Fruit fly (Drosophila melanogaster) whole organism, prepupa: ENCODE results near the gene Wdr62.

Experiments used
- Blimp-1 ChIP-seq: fragments of 200-800 bp; sonication (Bioruptor generic); optimal IDR thresholded peaks from 3 replicates; lab custom pipeline; 2017; ENCODE audit warnings: missing biosample characterization, missing genetic modification characterization, mild to moderate bottlenecking, moderate library complexity, missing genetic modification reagents
- CG10631 ChIP-seq: fragments of 200-800 bp; sonication (Bioruptor generic); optimal IDR thresholded peaks from 2 replicates; lab custom pipeline; 2016; ENCODE audit warnings: missing biosample characterization, missing genetic modification characterization
- CG10669 ChIP-seq: fragments of 200-800 bp; sonication (Bioruptor generic); optimal IDR thresholded peaks from 3 replicates; lab custom pipeline; 2018; ENCODE audit warnings: missing biosample characterization, mild to moderate bottlenecking, missing genetic modification characterization, moderate library complexity
- CG11294 ChIP-seq: fragments of 200-800 bp; sonication (Bioruptor generic); IDR thresholded peaks from 2 replicates; pipeline ENCODE4 v1.3.6; 2022; ENCODE audit warnings: missing biosample characterization, missing genetic modification characterization
- CG11762 ChIP-seq: fragments of 200-800 bp; sonication (Bioruptor generic); optimal IDR thresholded peaks from 3 replicates; lab custom pipeline; 2016; ENCODE audit warnings: missing biosample characterization, missing genetic modification characterization; ENCODE audit not compliant: insufficient read depth
- CG11902 ChIP-seq: fragments of 200-800 bp; sonication (Bioruptor generic); optimal IDR thresholded peaks from 3 replicates; lab custom pipeline; 2016; ENCODE audit warnings: missing biosample characterization, missing genetic modification characterization
- CG15336 ChIP-seq: fragments of 200-800 bp; sonication (Bioruptor generic); IDR thresholded peaks from 2 replicates; pipeline ENCODE4 v1.3.6; 2022; ENCODE audit warnings: missing biosample characterization, missing genetic modification characterization
- CG1621 ChIP-seq: fragments of 200-800 bp; sonication (Bioruptor generic); optimal IDR thresholded peaks from 3 replicates; lab custom pipeline; 2018; ENCODE audit warnings: missing biosample characterization, mild to moderate bottlenecking, missing genetic modification characterization
- CG16779 ChIP-seq: fragments of 200-800 bp; sonication (Bioruptor generic); optimal IDR thresholded peaks from 3 replicates; lab custom pipeline; 2017; ENCODE audit warnings: missing biosample characterization, mild to moderate bottlenecking, missing genetic modification characterization
- CG3032 ChIP-seq: fragments of 200-800 bp; optimal IDR thresholded peaks from 2 replicates; lab custom pipeline; 2019; ENCODE audit warnings: missing biosample characterization, mild to moderate bottlenecking, missing genetic modification characterization, moderate library complexity
- CG31627 ChIP-seq: fragments of 200-800 bp; sonication (Bioruptor generic); optimal IDR thresholded peaks from 3 replicates; lab custom pipeline; 2016; ENCODE audit warnings: missing biosample characterization, missing genetic modification characterization
- CG34406 ChIP-seq: fragments of 200-800 bp; sonication (Bioruptor generic); optimal IDR thresholded peaks from 3 replicates; lab custom pipeline; 2016; ENCODE audit warnings: missing biosample characterization, missing genetic modification characterization
- CG3919 ChIP-seq: fragments of 200-800 bp; sonication (Bioruptor generic); optimal IDR thresholded peaks from 3 replicates; lab custom pipeline; 2016; ENCODE audit warnings: missing biosample characterization, missing genetic modification characterization
- CG4318 ChIP-seq: fragments of 200-800 bp; sonication (Bioruptor generic); optimal IDR thresholded peaks from 3 replicates; lab custom pipeline; 2017; ENCODE audit warnings: missing biosample characterization, mild to moderate bottlenecking, missing genetic modification characterization
- CG6276 ChIP-seq: fragments of 200-800 bp; sonication (Bioruptor generic); optimal IDR thresholded peaks from 2 replicates; lab custom pipeline; 2017; ENCODE audit warnings: missing biosample characterization, mild to moderate bottlenecking, missing genetic modification characterization
- CG6792 ChIP-seq: fragments of 200-800 bp; sonication (Bioruptor generic); optimal IDR thresholded peaks from 3 replicates; lab custom pipeline; 2016; ENCODE audit warnings: missing biosample characterization, missing genetic modification characterization
- CG6854 ChIP-seq: fragments of 200-800 bp; sonication (Bioruptor generic); optimal IDR thresholded peaks from 2 replicates; lab custom pipeline; 2017; ENCODE audit warnings: missing biosample characterization, mild to moderate bottlenecking, missing genetic modification characterization
- CG7368 ChIP-seq: fragments of 200-800 bp; sonication (Bioruptor generic); optimal IDR thresholded peaks from 3 replicates; lab custom pipeline; 2016; ENCODE audit warnings: missing biosample characterization, missing genetic modification characterization
- CG8119 ChIP-seq: fragments of 200-800 bp; sonication (Bioruptor generic); IDR thresholded peaks from 3 replicates; pipeline ENCODE4 v1.3.6; 2022; ENCODE audit warnings: missing biosample characterization, missing genetic modification characterization
- CG8319 ChIP-seq: fragments of 200-800 bp; sonication (Bioruptor generic); optimal IDR thresholded peaks from 3 replicates; lab custom pipeline; 2016; ENCODE audit warnings: missing biosample characterization, missing genetic modification characterization
- CG8632 ChIP-seq: fragments of 200-800 bp; sonication (Bioruptor generic); optimal IDR thresholded peaks from 3 replicates; lab custom pipeline; 2016; ENCODE audit warnings: missing biosample characterization, missing genetic modification characterization
- CG9139 ChIP-seq: fragments of 200-800 bp; sonication (Bioruptor generic); optimal IDR thresholded peaks from 3 replicates; lab custom pipeline; 2017; ENCODE audit warnings: missing biosample characterization, mild to moderate bottlenecking, missing genetic modification characterization
- Eip75B ChIP-seq: fragments of 200-800 bp; sonication (Bioruptor generic); optimal IDR thresholded peaks from 3 replicates; lab custom pipeline; 2016; ENCODE audit warnings: missing biosample characterization, missing genetic modification characterization
- Eip78C ChIP-seq: fragments of 200-800 bp; sonication (Bioruptor generic); peaks from one replicate; lab custom pipeline; 2016; ENCODE audit warnings: missing biosample characterization, missing genetic modification characterization
- Ets21C ChIP-seq: fragments of 200-800 bp; sonication (Bioruptor generic); optimal IDR thresholded peaks from 3 replicates; lab custom pipeline; 2016; ENCODE audit warnings: missing biosample characterization, missing genetic modification characterization
- Ets96B ChIP-seq: fragments of 200-800 bp; optimal IDR thresholded peaks from 2 replicates; lab custom pipeline; 2019; ENCODE audit warnings: missing biosample characterization, mild to moderate bottlenecking, missing genetic modification characterization, moderate library complexity
- Gug ChIP-seq: fragments of 200-800 bp; sonication (Bioruptor generic); IDR thresholded peaks from 2 replicates; pipeline ENCODE4 v1.3.6; 2022; ENCODE audit warnings: missing biosample characterization, missing genetic modification characterization
- Hr38 ChIP-seq: sonication (Bioruptor generic); optimal IDR thresholded peaks from 2 replicates; lab custom pipeline; 2016; ENCODE audit warnings: missing biosample characterization, missing genetic modification characterization
- Hr39 ChIP-seq: fragments of 200-800 bp; sonication (Bioruptor generic); optimal IDR thresholded peaks from 2 replicates; lab custom pipeline; 2016; ENCODE audit warnings: missing biosample characterization, missing genetic modification characterization
- Hr4 ChIP-seq: fragments of 200-800 bp; sonication (Bioruptor generic); optimal IDR thresholded peaks from 3 replicates; lab custom pipeline; 2016; ENCODE audit warnings: missing biosample characterization, missing genetic modification characterization
- Lpt ChIP-seq: fragments of 200-800 bp; sonication (Bioruptor generic); optimal IDR thresholded peaks from 3 replicates; lab custom pipeline; 2016; ENCODE audit warnings: missing biosample characterization, missing genetic modification characterization
- Met ChIP-seq: fragments of 200-800 bp; sonication (Bioruptor generic); optimal IDR thresholded peaks from 3 replicates; lab custom pipeline; 2016; ENCODE audit warnings: missing biosample characterization, missing genetic modification characterization
- OdsH ChIP-seq: fragments of 200-800 bp; sonication (Bioruptor generic); optimal IDR thresholded peaks from 3 replicates; lab custom pipeline; 2016; ENCODE audit warnings: missing biosample characterization, missing genetic modification characterization
- Smox ChIP-seq: fragments of 200-800 bp; sonication (Bioruptor generic); optimal IDR thresholded peaks from 3 replicates; lab custom pipeline; 2016; ENCODE audit warnings: missing biosample characterization, missing genetic modification characterization
- Sox102F ChIP-seq: fragments of 200-800 bp; sonication (Bioruptor generic); optimal IDR thresholded peaks from 2 replicates; lab custom pipeline; 2016; ENCODE audit warnings: missing biosample characterization, mild to moderate bottlenecking, missing genetic modification characterization
- Sox14 ChIP-seq: fragments of 200-800 bp; sonication (Bioruptor generic); optimal IDR thresholded peaks from 3 replicates; lab custom pipeline; 2016; ENCODE audit warnings: missing biosample characterization, missing genetic modification characterization
- Sox15 ChIP-seq: fragments of 200-800 bp; sonication (Bioruptor generic); optimal IDR thresholded peaks from 3 replicates; lab custom pipeline; 2016; ENCODE audit warnings: missing biosample characterization, missing genetic modification characterization
- achi ChIP-seq: fragments of 200-800 bp; sonication (Bioruptor generic); optimal IDR thresholded peaks from 3 replicates; lab custom pipeline; 2016; ENCODE audit warnings: missing biosample characterization, missing genetic modification characterization
- dac ChIP-seq: fragments of 200-800 bp; sonication (Bioruptor generic); optimal IDR thresholded peaks from 2 replicates; lab custom pipeline; 2017; ENCODE audit warnings: missing biosample characterization, mild to moderate bottlenecking, missing genetic modification characterization
- dsx ChIP-seq: fragments of 200-800 bp; optimal IDR thresholded peaks from 3 replicates; lab custom pipeline; 2019; ENCODE audit warnings: missing biosample characterization, mild to moderate bottlenecking, missing genetic modification characterization, moderate library complexity; ENCODE audit not compliant: poor library complexity, severe bottlenecking
- eg ChIP-seq: fragments of 200-800 bp; sonication (Bioruptor generic); IDR thresholded peaks from 3 replicates; pipeline ENCODE4 v1.3.6; 2022; ENCODE audit warnings: missing biosample characterization, missing genetic modification characterization
- esn ChIP-seq: fragments of 200-800 bp; sonication (Bioruptor generic); optimal IDR thresholded peaks from 2 replicates; lab custom pipeline; 2016; ENCODE audit warnings: missing biosample characterization, mild to moderate bottlenecking, missing genetic modification characterization, moderate library complexity
- fd59A ChIP-seq: fragments of 200-800 bp; sonication (Bioruptor generic); optimal IDR thresholded peaks from 2 replicates; lab custom pipeline; 2017; ENCODE audit warnings: missing biosample characterization, mild to moderate bottlenecking, missing genetic modification characterization, missing genetic modification reagents
- fd85E ChIP-seq: fragments of 200-800 bp; sonication (Bioruptor generic); optimal IDR thresholded peaks from 3 replicates; lab custom pipeline; 2016; ENCODE audit warnings: missing biosample characterization, missing genetic modification characterization
- fkh ChIP-seq: fragments of 200-800 bp; sonication (Bioruptor generic); optimal IDR thresholded peaks from 3 replicates; lab custom pipeline; 2017; ENCODE audit warnings: missing biosample characterization, mild to moderate bottlenecking, missing genetic modification characterization, moderate library complexity
- lz ChIP-seq: fragments of 200-800 bp; sonication (Bioruptor generic); optimal IDR thresholded peaks from 3 replicates; lab custom pipeline; 2016; ENCODE audit warnings: missing biosample characterization, missing genetic modification characterization
- net ChIP-seq: fragments of 200-800 bp; sonication (Bioruptor generic); optimal IDR thresholded peaks from 3 replicates; lab custom pipeline; 2016; ENCODE audit warnings: missing biosample characterization, missing genetic modification characterization
- salr ChIP-seq, 2 experiments: fragments of 200-800 bp; sonication (Bioruptor generic); optimal IDR thresholded peaks; 3 replicates each; lab custom pipeline; 2016 to 2018; ENCODE audit warnings: missing biosample characterization in 2 of 2, missing genetic modification characterization in 2 of 2, mild to moderate bottlenecking in 1 of 2
- spab ChIP-seq: fragments of 200-800 bp; sonication (Bioruptor generic); optimal IDR thresholded peaks from 2 replicates; lab custom pipeline; 2017; ENCODE audit warnings: missing biosample characterization, mild to moderate bottlenecking, missing genetic modification characterization, missing genetic modification reagents
- ss ChIP-seq, 2 experiments: fragments of 200-800 bp; sonication (Bioruptor generic); optimal IDR thresholded peaks; 2 replicates in 1 of 2; 3 replicates in 1 of 2; lab custom pipeline; 2017 to 2018; ENCODE audit warnings: mild to moderate bottlenecking in 2 of 2, missing biosample characterization in 2 of 2, missing genetic modification characterization in 2 of 2, moderate library complexity in 1 of 2
- svp ChIP-seq: fragments of 200-800 bp; sonication (Bioruptor generic); peaks from one replicate; lab custom pipeline; 2016; ENCODE audit warnings: missing biosample characterization, missing genetic modification characterization
- topi ChIP-seq: fragments of 200-800 bp; sonication (Bioruptor generic); optimal IDR thresholded peaks from 3 replicates; lab custom pipeline; 2016; ENCODE audit warnings: missing biosample characterization, missing genetic modification characterization
- vri ChIP-seq: fragments of 200-800 bp; sonication (Bioruptor generic); optimal IDR thresholded peaks from 3 replicates; lab custom pipeline; 2016; ENCODE audit warnings: missing biosample characterization, mild to moderate bottlenecking, missing genetic modification characterization

Gene Wdr62

DNA sequence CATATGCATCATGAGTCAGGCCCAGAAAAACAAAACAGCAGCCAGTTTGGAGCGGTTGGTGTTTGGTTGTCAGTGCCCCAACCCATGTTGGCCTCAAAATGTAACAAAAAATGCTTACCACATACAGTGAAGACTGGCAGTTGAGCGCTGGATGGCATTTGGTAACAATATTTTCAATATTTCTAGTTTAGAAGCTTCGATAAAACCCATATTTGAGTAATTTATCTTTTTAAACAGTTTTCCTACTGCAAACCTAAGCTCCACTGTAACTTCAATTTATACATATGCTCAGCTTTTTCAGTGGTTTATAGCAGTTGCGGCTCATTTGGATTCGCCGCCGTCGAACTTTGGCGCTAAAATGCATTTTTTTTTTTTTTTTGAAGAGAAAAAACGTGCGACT lies 32.0 kb downstream of the Wdr62 start:
- peak; percentile 11 for TF ChIP-seq CG3919 (GFP tag; lab: Kevin White, UChicago)
- no peak for TF ChIP-seq CG34406 (GFP tag; lab: Kevin White, UChicago)
- peak; percentile 74 for TF ChIP-seq Gug
- no peak for TF ChIP-seq vri (GFP tag; lab: Kevin White, UChicago)
- no peak for TF ChIP-seq CG6792 (GFP tag; lab: Kevin White, UChicago)
- no peak for TF ChIP-seq Eip75B (GFP tag; lab: Kevin White, UChicago)
- peak; percentile 88 for TF ChIP-seq CG15336 (GFP tag; lab: Robert Waterston, UW)
- TF ChIP-seq spab (GFP tag; lab: Kevin White, UChicago), result no peak
- TF ChIP-seq Eip78C (GFP tag; lab: Kevin White, UChicago), result peak; percentile 71
- no peak for TF ChIP-seq CG8319 (GFP tag; lab: Kevin White, UChicago)
- no peak for TF ChIP-seq Blimp-1 (GFP tag; lab: Kevin White, UChicago)
- TF ChIP-seq OdsH (GFP tag; lab: Kevin White, UChicago), result peak; percentile 71
- TF ChIP-seq Ets96B (tag; lab: Kevin White, UChicago), result no peak
- TF ChIP-seq CG1621, result no peak
- TF ChIP-seq CG9139 (GFP tag; lab: Kevin White, UChicago), result no peak
- TF ChIP-seq net, result peak; percentile 56
- no peak for TF ChIP-seq fkh (GFP tag; lab: Kevin White, UChicago)
- TF ChIP-seq eg, result peak; percentile 94
- no peak for TF ChIP-seq Sox15
- TF ChIP-seq Met, result no peak
- no peak for TF ChIP-seq fd59A (GFP tag; lab: Kevin White, UChicago)
- no peak for TF ChIP-seq dsx (GFP tag; lab: Kevin White, UChicago)
- TF ChIP-seq CG6276 (GFP tag; lab: Kevin White, UChicago), result peak; percentile 66
- peak; percentile 80 for TF ChIP-seq CG11294 (GFP tag; lab: Robert Waterston, UW)
- peak; percentile 40 for TF ChIP-seq achi (GFP tag; lab: Kevin White, UChicago)
- no peak for TF ChIP-seq CG7368
- TF ChIP-seq Lpt, result peak; percentile 34
- TF ChIP-seq Hr4, result peak; percentile 75
- TF ChIP-seq Sox14 (GFP tag; lab: Kevin White, UChicago), result no peak
- TF ChIP-seq CG3032 (tag; lab: Kevin White, UChicago), result no peak
- TF ChIP-seq CG31627 (GFP tag; lab: Kevin White, UChicago), result peak; percentile 7
- no peak for TF ChIP-seq CG10669 (GFP tag; lab: Kevin White, UChicago)
- no peak for TF ChIP-seq fd85E
- TF ChIP-seq Hr38 (GFP tag; lab: Kevin White, UChicago), result peak; percentile 56
- peak; percentile 82 for TF ChIP-seq CG8119
- TF ChIP-seq dac (GFP tag; lab: Kevin White, UChicago), result peak; percentile 47
- peak; percentile 6 for TF ChIP-seq Sox102F (GFP tag; lab: Kevin White, UChicago)
- no peak for TF ChIP-seq CG16779
- TF ChIP-seq CG11902 (GFP tag; lab: Kevin White, UChicago), result no peak
- TF ChIP-seq Ets21C (GFP tag; lab: Kevin White, UChicago), result no peak
- peak; percentile 14 for TF ChIP-seq lz (GFP tag; lab: Kevin White, UChicago)
- no peak for TF ChIP-seq CG6854 (GFP tag; lab: Kevin White, UChicago)
- peak; percentile 58 for TF ChIP-seq svp (GFP tag; lab: Kevin White, UChicago)
- TF ChIP-seq Hr39 (GFP tag; lab: Kevin White, UChicago), result no peak
- TF ChIP-seq ss (GFP tag; optimal IDR thresholded peaks at IDR 0.05; lab: Kevin White, UChicago), result no peak
- TF ChIP-seq CG4318 (GFP tag; lab: Kevin White, UChicago), result peak; percentile 56
- TF ChIP-seq topi (GFP tag; lab: Kevin White, UChicago), result no peak
- peak; percentile 25 for TF ChIP-seq esn
- TF ChIP-seq CG8632 (GFP tag; lab: Kevin White, UChicago), result no peak
- TF ChIP-seq CG10631 (GFP tag; lab: Kevin White, UChicago), result no peak
- TF ChIP-seq Smox (GFP tag; lab: Kevin White, UChicago), result no peak
- no peak for TF ChIP-seq salr (GFP tag; optimal IDR thresholded peaks at IDR 0.05; lab: Kevin White, UChicago)
- TF ChIP-seq CG11762 (GFP tag; lab: Kevin White, UChicago), result peak; percentile 11
